Fruit fly (Drosophila melanogaster) whole organism, embryonic: ENCODE measurements around the gene Ir21a.

Experiments
- Bteb2 ChIP-seq: fragments of 200-800 bp; sonication (Bioruptor generic); optimal IDR thresholded peaks from 2 replicates; lab custom pipeline; 2016; ENCODE audit warnings: missing biosample characterization, missing genetic modification characterization
- CG10959 ChIP-seq: fragments of 200-800 bp; sonication (Bioruptor generic); IDR thresholded peaks from 2 replicates; pipeline ENCODE4 v1.3.6; 2022; ENCODE audit warnings: missing biosample characterization, missing genetic modification characterization
- CG12236 ChIP-seq: fragments of 200-800 bp; sonication (Bioruptor generic); optimal IDR thresholded peaks from 2 replicates; lab custom pipeline; 2016; ENCODE audit warnings: missing biosample characterization, missing genetic modification characterization
- CG13123 ChIP-seq: fragments of 200-800 bp; sonication (Bioruptor generic); optimal IDR thresholded peaks from 2 replicates; lab custom pipeline; 2016; ENCODE audit warnings: missing biosample characterization, missing genetic modification characterization
- CG13775 ChIP-seq: fragments of 200-800 bp; sonication (Bioruptor generic); optimal IDR thresholded peaks from 3 replicates; lab custom pipeline; 2017; ENCODE audit warnings: missing biosample characterization, mild to moderate bottlenecking, missing genetic modification characterization
- CG13894 ChIP-seq: fragments of 200-800 bp; sonication (Bioruptor generic); optimal IDR thresholded peaks from 3 replicates; lab custom pipeline; 2018; ENCODE audit warnings: missing biosample characterization, mild to moderate bottlenecking, missing genetic modification characterization, moderate library complexity
- CG14014 ChIP-seq: fragments of 200-800 bp; sonication (Bioruptor generic); IDR thresholded peaks from 2 replicates; pipeline ENCODE4 v1.3.6; 2022; ENCODE audit warnings: missing biosample characterization, missing genetic modification characterization
- CG1602 ChIP-seq: fragments of 200-800 bp; sonication (Bioruptor generic); optimal IDR thresholded peaks from 3 replicates; lab custom pipeline; 2016; ENCODE audit warnings: missing biosample characterization, missing genetic modification characterization
- CG16779 ChIP-seq: fragments of 200-800 bp; sonication (Bioruptor generic); IDR thresholded peaks from 2 replicates; pipeline ENCODE4 v1.3.6; 2022; ENCODE audit warnings: missing biosample characterization, missing genetic modification characterization
- CG16863 ChIP-seq: fragments of 200-800 bp; sonication (Bioruptor generic); optimal IDR thresholded peaks from 3 replicates; lab custom pipeline; 2016; ENCODE audit warnings: missing biosample characterization, missing genetic modification characterization
- CG18262 ChIP-seq: fragments of 200-800 bp; optimal IDR thresholded peaks from 3 replicates; lab custom pipeline; 2019; ENCODE audit warnings: missing biosample characterization, mild to moderate bottlenecking, missing genetic modification characterization, moderate library complexity
- CG2116 ChIP-seq: fragments of 200-800 bp; sonication (Bioruptor generic); optimal IDR thresholded peaks from 3 replicates; lab custom pipeline; 2018; ENCODE audit warnings: missing biosample characterization, mild to moderate bottlenecking, missing genetic modification characterization
- CG2678 ChIP-seq: fragments of 200-800 bp; sonication (Bioruptor generic); optimal IDR thresholded peaks from 3 replicates; lab custom pipeline; 2019; ENCODE audit warnings: missing biosample characterization, mild to moderate bottlenecking, missing genetic modification characterization, moderate library complexity
- CG3726 ChIP-seq: fragments of 200-800 bp; sonication (Bioruptor generic); IDR thresholded peaks from 3 replicates; pipeline ENCODE4, ENCODE4 v1.3.6; 2022; ENCODE audit warnings: missing biosample characterization, missing genetic modification characterization
- CG4404 ChIP-seq: fragments of 200-800 bp; sonication (Bioruptor generic); IDR thresholded peaks from 2 replicates; pipeline ENCODE4 v1.3.6; 2022; ENCODE audit warnings: missing biosample characterization, missing genetic modification characterization
- CG6689 ChIP-seq: fragments of 200-800 bp; sonication (Bioruptor generic); IDR thresholded peaks from 2 replicates; pipeline ENCODE4 v1.3.6; 2022; ENCODE audit warnings: missing biosample characterization, missing genetic modification characterization
- CG8290 ChIP-seq, 3 experiments: fragments of 200-800 bp; sonication (Bioruptor generic); optimal IDR thresholded peaks; 2 replicates each; lab custom pipeline; 2016 to 2019; ENCODE audit warnings: missing biosample characterization in 3 of 3, missing genetic modification characterization in 3 of 3, mild to moderate bottlenecking in 2 of 3, moderate library complexity in 1 of 3
- Dp ChIP-seq: fragments of 200-800 bp; sonication (Bioruptor generic); optimal IDR thresholded peaks from 2 replicates; lab custom pipeline; 2018; ENCODE audit warnings: missing biosample characterization, mild to moderate bottlenecking, missing genetic modification characterization, moderate library complexity
- E2f2 ChIP-seq: fragments of 200-800 bp; sonication (Bioruptor generic); IDR thresholded peaks from 2 replicates; pipeline ENCODE4 v1.3.6; 2022; ENCODE audit warnings: missing biosample characterization, missing genetic modification characterization
- Hey ChIP-seq: fragments of 200-800 bp; sonication (Bioruptor generic); optimal IDR thresholded peaks from 3 replicates; lab custom pipeline; 2018; ENCODE audit warnings: missing biosample characterization, mild to moderate bottlenecking, missing genetic modification characterization
- Kr ChIP-seq: fragments of 200-800 bp; sonication (Bioruptor generic); optimal IDR thresholded peaks from 2 replicates; lab custom pipeline; 2017; ENCODE audit warnings: missing biosample characterization, mild to moderate bottlenecking, missing genetic modification characterization
- Lim3 ChIP-seq: fragments of 200-800 bp; sonication (Bioruptor generic); IDR thresholded peaks from 2 replicates; pipeline ENCODE4 v1.3.6; 2022; ENCODE audit warnings: missing biosample characterization, missing genetic modification characterization
- Rfx ChIP-seq: fragments of 200-800 bp; sonication (Bioruptor generic); IDR thresholded peaks from 2 replicates; pipeline ENCODE4 v1.3.6; 2022; ENCODE audit warnings: missing biosample characterization, missing genetic modification characterization
- Rx ChIP-seq: fragments of 200-800 bp; sonication (Bioruptor generic); IDR thresholded peaks from 2 replicates; pipeline ENCODE4 v1.3.6; 2022; ENCODE audit warnings: missing biosample characterization, missing genetic modification characterization
- Six4 ChIP-seq: fragments of 200-800 bp; sonication (Bioruptor generic); optimal IDR thresholded peaks from 2 replicates; lab custom pipeline; 2016; ENCODE audit warnings: missing biosample characterization, missing genetic modification characterization
- Usf ChIP-seq: fragments of 200-800 bp; sonication (Bioruptor generic); optimal IDR thresholded peaks from 2 replicates; lab custom pipeline; 2017; ENCODE audit warnings: missing genotype, missing biosample characterization, missing genetic modification characterization
- Xrp1 ChIP-seq: fragments of 200-800 bp; sonication (Bioruptor generic); IDR thresholded peaks from 2 replicates; pipeline ENCODE4 v1.3.6; 2022; ENCODE audit warnings: missing biosample characterization, missing genetic modification characterization
- cas ChIP-seq: fragments of 200-800 bp; sonication (Bioruptor generic); IDR thresholded peaks from 2 replicates; pipeline ENCODE4 v1.3.6; 2022; ENCODE audit warnings: missing biosample characterization, missing genetic modification characterization
- chif ChIP-seq, 2 experiments: fragments of 200-800 bp; sonication (Bioruptor generic); optimal IDR thresholded peaks; 3 replicates each; lab custom pipeline; 2016; ENCODE audit warnings: missing biosample characterization in 2 of 2, missing genetic modification characterization in 2 of 2
- chm ChIP-seq: fragments of 200-800 bp; sonication (Bioruptor generic); IDR thresholded peaks from 2 replicates; pipeline ENCODE4 v1.3.6; 2022; ENCODE audit warnings: missing biosample characterization, missing genetic modification characterization
- corto ChIP-seq: fragments of 200-800 bp; sonication (Bioruptor generic); optimal IDR thresholded peaks from 2 replicates; lab custom pipeline; 2016; ENCODE audit warnings: missing biosample characterization, mild to moderate bottlenecking, missing genetic modification characterization, moderate library complexity
- eve ChIP-seq, 2 experiments: fragments of >200 bp; optimal IDR thresholded peaks; 2 replicates each; lab custom pipeline; 2017; ENCODE audit warnings: missing biosample characterization in 2 of 2, missing genetic modification characterization in 2 of 2
- hbn ChIP-seq: fragments of 200-800 bp; sonication (Bioruptor generic); IDR thresholded peaks from 2 replicates; pipeline ENCODE4 v1.3.6; 2022; ENCODE audit warnings: missing biosample characterization, missing genetic modification characterization; ENCODE audit not compliant: partially characterized antibody
- lov ChIP-seq, 2 experiments: fragments of 200-800 bp in 1 of 2; fragments of >200 bp in 1 of 2; sonication (Bioruptor generic) in 1 of 2; IDR thresholded peaks in 1 of 2; optimal IDR thresholded peaks in 1 of 2; 2 replicates in 1 of 2; 3 replicates in 1 of 2; pipeline versions ENCODE4 v1.3.6 to Lab custom; 2017 to 2022; ENCODE audit warnings: missing biosample characterization in 1 of 2, missing genetic modification characterization in 1 of 2
- nmo ChIP-seq: fragments of 200-800 bp; sonication (Bioruptor generic); optimal IDR thresholded peaks from 2 replicates; lab custom pipeline; 2018; ENCODE audit warnings: missing biosample characterization, mild to moderate bottlenecking, missing genetic modification characterization, moderate library complexity
- oc ChIP-seq: fragments of 200-800 bp; sonication (Bioruptor generic); optimal IDR thresholded peaks from 2 replicates; lab custom pipeline; 2018; ENCODE audit warnings: missing biosample characterization, mild to moderate bottlenecking, missing genetic modification characterization, moderate library complexity
- onecut ChIP-seq: fragments of 200-800 bp; sonication (Bioruptor generic); IDR thresholded peaks from 2 replicates; pipeline ENCODE4 v1.3.6; 2022; ENCODE audit warnings: missing biosample characterization, missing genetic modification characterization
- pros ChIP-seq: fragments of 200-800 bp; sonication (Bioruptor generic); optimal IDR thresholded peaks from 3 replicates; lab custom pipeline; 2019; ENCODE audit warnings: missing biosample characterization, mild to moderate bottlenecking, missing genetic modification characterization, moderate library complexity
- rib ChIP-seq: fragments of 200-800 bp; sonication (Bioruptor generic); IDR thresholded peaks from 2 replicates; pipeline ENCODE4 v1.3.6; 2022; ENCODE audit warnings: missing biosample characterization, missing genetic modification characterization
- sna ChIP-seq: fragments of 200-800 bp; sonication (Bioruptor generic); IDR thresholded peaks from 2 replicates; pipeline ENCODE4 v1.3.6; 2022; ENCODE audit warnings: missing biosample characterization, missing genetic modification characterization; ENCODE audit not compliant: partially characterized antibody
- sr ChIP-seq: fragments of 200-800 bp; sonication (Bioruptor generic); IDR thresholded peaks from 3 replicates; pipeline ENCODE4 v1.3.6; 2022; ENCODE audit warnings: missing biosample characterization, missing genetic modification characterization
- twi ChIP-seq: fragments of 200-800 bp; optimal IDR thresholded peaks from 2 replicates; lab custom pipeline; 2019; ENCODE audit warnings: missing biosample characterization, mild to moderate bottlenecking, missing genetic modification characterization, moderate library complexity
- tx ChIP-seq: fragments of 200-800 bp; sonication (Bioruptor generic); optimal IDR thresholded peaks from 2 replicates; lab custom pipeline; 2016; ENCODE audit warnings: missing biosample characterization, missing genetic modification characterization
- zen2 ChIP-seq: fragments of 200-800 bp; sonication (Bioruptor generic); IDR thresholded peaks from 3 replicates; pipeline ENCODE4 v1.3.6; 2022; ENCODE audit warnings: missing biosample characterization, missing genetic modification characterization; ENCODE audit not compliant: partially characterized antibody

Gene Ir21a

dm6 chr2L:69560-69959 is 44.6 kb upstream of the Ir21a start:
- TF ChIP-seq CG13123 (GFP tag; lab: Kevin White, UChicago) (no peak), tx (GFP tag; lab: Kevin White, UChicago) (no peak), CG14014 (GFP tag; lab: Robert Waterston, UW) (no peak)

DNA sequence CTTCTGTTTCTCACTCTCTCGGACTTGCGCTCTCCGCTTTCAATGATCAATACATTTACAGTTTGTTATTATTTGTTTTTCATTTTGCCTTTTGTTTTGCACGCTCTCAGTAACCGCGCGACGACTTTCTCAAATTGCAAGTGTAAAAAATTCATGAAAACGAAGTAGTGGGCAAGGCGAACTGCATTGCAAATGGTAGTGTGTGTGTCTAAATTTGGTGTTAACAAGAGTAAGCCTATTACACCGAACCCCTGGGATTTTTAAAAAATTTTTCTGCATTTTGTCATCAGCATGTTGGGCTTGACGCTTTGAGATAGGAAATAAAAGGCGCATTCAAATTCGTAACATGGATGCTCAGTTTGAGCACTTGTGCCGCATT is 42.3 kb upstream of the Ir21a start:
- 0 out of 2 replicates have a peak, but pooled peaks have one; percentile 55 for TF ChIP-seq chm (GFP tag; lab: Robert Waterston, UW)
- no peak for TF ChIP-seq chif (GFP tag; optimal IDR thresholded peaks at IDR 0.05; lab: Kevin White, UChicago)
- TF ChIP-seq lov (optimal IDR thresholded peaks at IDR 0.05; lab: Kevin White, UChicago) = no peak
- 0 out of 3 replicates have a peak, but pooled peaks have one; percentile 36 for TF ChIP-seq lov (GFP tag; IDR thresholded peaks at IDR 0.05; lab: Robert Waterston, UW)
- peak in 1 of 2 experiments; percentile 58 for TF ChIP-seq eve (GFP tag; optimal IDR thresholded peaks at IDR 0.05; lab: Kevin White, UChicago)

DNA sequence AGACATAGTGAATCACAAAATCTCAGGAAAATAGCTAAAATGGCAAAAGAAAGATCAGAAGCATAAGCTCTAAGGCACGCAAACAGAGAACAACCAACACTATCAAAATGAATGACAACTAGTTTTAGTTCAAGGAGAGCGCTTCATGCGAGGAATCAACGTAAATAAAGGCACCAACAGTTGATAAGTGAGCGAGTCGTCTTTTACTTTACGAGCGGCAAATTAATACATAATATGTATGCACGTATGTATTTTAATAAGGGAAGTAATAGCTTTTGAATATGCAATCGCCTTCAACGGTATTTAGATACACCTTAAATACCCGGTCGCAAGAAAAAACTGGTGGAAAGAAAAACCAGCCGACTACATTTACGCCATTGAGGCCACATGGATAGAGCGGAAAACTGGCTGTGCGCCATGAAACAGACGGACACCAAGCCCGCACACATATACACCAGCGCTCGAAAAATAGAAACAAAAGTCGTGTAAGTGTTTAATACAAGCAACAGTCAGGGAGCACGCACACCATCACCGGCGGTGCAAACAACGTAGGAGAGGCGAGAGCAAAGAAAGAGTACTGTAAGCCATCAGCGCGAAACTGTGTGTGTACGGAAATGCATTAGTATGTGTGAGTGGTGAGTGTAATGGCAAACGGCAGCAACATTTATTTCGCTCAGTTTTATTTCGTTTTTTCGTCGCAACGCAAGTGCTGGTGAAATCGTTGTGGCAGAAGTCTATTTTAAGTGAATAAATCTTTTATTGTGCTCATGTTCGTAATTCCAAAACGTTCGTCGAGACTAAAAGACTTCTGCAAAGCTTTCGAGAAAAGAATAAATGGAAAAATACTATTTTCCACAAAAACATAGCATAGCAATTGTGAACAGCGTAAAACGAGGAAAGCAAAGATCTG is 41.7 kb upstream of the Ir21a start, which contains the start of gene dbr:
Gene dbr (plus strand): TSS at position 114 of the 910 bp plus-strand sequence.
- no peak for TF ChIP-seq CG12236 (GFP tag; lab: Kevin White, UChicago)
- peak; percentile 26; the same call in 1 of the 2 replicates for TF ChIP-seq hbn (GFP tag; lab: Robert Waterston, UW)
- no peak for TF ChIP-seq CG1602 (GFP tag; lab: Kevin White, UChicago)
- 0 out of 2 replicates have a peak, but pooled peaks have one; percentile 8 for TF ChIP-seq onecut (GFP tag; lab: Robert Waterston, UW)
- TF ChIP-seq CG13775 (GFP tag; lab: Kevin White, UChicago) = no peak
- no peak for TF ChIP-seq sr (GFP tag; lab: Robert Waterston, UW)
- TF ChIP-seq Bteb2 = no peak
- peak; percentile 91 for TF ChIP-seq CG13894 (tag; lab: Kevin White, UChicago)
- no peak; the same call in 2 of the 3 replicates for TF ChIP-seq zen2
- no peak for TF ChIP-seq CG2116 (GFP tag; lab: Kevin White, UChicago)
- no peak for TF ChIP-seq oc
- TF ChIP-seq Six4 (GFP tag; lab: Kevin White, UChicago) = no peak
- no peak for TF ChIP-seq CG6689 (GFP tag; lab: Robert Waterston, UW)
- no peak for TF ChIP-seq Usf (GFP tag; lab: Kevin White, UChicago)
- no peak for TF ChIP-seq CG8290 (GFP tag; optimal IDR thresholded peaks at IDR 0.05; lab: Kevin White, UChicago)
- peak in 1 of 2 experiments; percentile 70 for TF ChIP-seq CG8290 (tag; optimal IDR thresholded peaks at IDR 0.05; lab: Kevin White, UChicago)
- no peak for TF ChIP-seq CG10959 (GFP tag; lab: Robert Waterston, UW)
- TF ChIP-seq CG4404 (GFP tag; lab: Robert Waterston, UW) = no peak
- TF ChIP-seq pros (GFP tag; lab: Kevin White, UChicago) = peak; percentile 88
- TF ChIP-seq CG16863 = no peak
- no peak for TF ChIP-seq CG16779 (GFP tag; lab: Robert Waterston, UW)
- peak; percentile 50; the same call in 1 of the 2 replicates for TF ChIP-seq sna
- peak; percentile 52; the same call in 1 of the 2 replicates for TF ChIP-seq Rfx
- TF ChIP-seq Hey (tag; lab: Kevin White, UChicago) = peak; percentile 26
- TF ChIP-seq nmo (GFP tag; lab: Kevin White, UChicago) = no peak
- peak; percentile 78 for TF ChIP-seq rib
- no peak for TF ChIP-seq Kr (GFP tag; lab: Kevin White, UChicago)
- TF ChIP-seq Dp (GFP tag; lab: Kevin White, UChicago) = no peak
- TF ChIP-seq CG2678 (tag; lab: Kevin White, UChicago) = peak; percentile 50
- 0 out of 2 replicates have a peak, but pooled peaks have one; percentile 12 for TF ChIP-seq Xrp1
- no peak for TF ChIP-seq CG3726 (GFP tag; lab: Robert Waterston, UW)
- TF ChIP-seq twi (tag; lab: Kevin White, UChicago) = peak; percentile 82
- TF ChIP-seq Lim3 (GFP tag; lab: Robert Waterston, UW) = no peak
- no peak for TF ChIP-seq Rx (GFP tag; lab: Robert Waterston, UW)
- no peak for TF ChIP-seq cas (GFP tag; lab: Robert Waterston, UW)
- no peak for TF ChIP-seq E2f2 (GFP tag; lab: Robert Waterston, UW)
- peak; percentile 1 for TF ChIP-seq CG18262 (tag; lab: Kevin White, UChicago)
- TF ChIP-seq corto = peak; percentile 32
